Worm (Caenorhabditis elegans) whole organism, mixed stage, embryonic: ENCODE measurements around the gene K09E9.3.

Experiments used
- blmp-1 ChIP-seq: fragments of 150-350 bp; optimal IDR thresholded peaks from 2 replicates; lab custom pipeline; 2014; ENCODE audit warnings: missing biosample characterization, missing genetic modification characterization
- mls-2 ChIP-seq: sonication (generic microtip); optimal IDR thresholded peaks from 2 replicates; lab custom pipeline; 2016; ENCODE audit warnings: mild to moderate bottlenecking, missing genetic modification characterization, moderate library complexity, missing compliant biosample characterization
- snpc-4 ChIP-seq: fragments of 150-350 bp; optimal IDR thresholded peaks from 2 replicates; lab custom pipeline; 2014; ENCODE audit warnings: missing biosample characterization, missing genetic modification characterization
- sptf-1 ChIP-seq: sonication (generic microtip); optimal IDR thresholded peaks from 2 replicates; lab custom pipeline; 2017; ENCODE audit warnings: mild to moderate bottlenecking, missing genetic modification characterization, moderate library complexity, missing compliant biosample characterization
- unc-62 ChIP-seq: fragments of 150-350 bp; optimal IDR thresholded peaks from 2 replicates; lab custom pipeline; 2014; ENCODE audit warnings: missing biosample characterization, missing genetic modification reagents, missing genetic modification characterization

- TF ChIP-seq blmp-1 (tag; lab: Kevin White, UChicago) (no peak), unc-62 (GFP tag; lab: Kevin White, UChicago) (no peak), mls-2 (tag; lab: Kevin White, UChicago) (no peak), sptf-1 (no peak), snpc-4 (tag; lab: Kevin White, UChicago) (no peak)
Observed at ce11 chrX:15633964-15634363, 20.4 kb upstream of the K09E9.3 start.
